Fruit fly (Drosophila melanogaster) whole organism, embryonic: Measurements from ENCODE around the gene CG9130.

Source experiments
- B-H2 ChIP-seq: fragments of 200-800 bp; sonication (Bioruptor generic); optimal IDR thresholded peaks from 2 replicates; lab custom pipeline; 2018; ENCODE audit warnings: missing biosample characterization, mild to moderate bottlenecking, missing genetic modification characterization
- Bdp1 ChIP-seq: fragments of 200-800 bp; sonication (Bioruptor generic); optimal IDR thresholded peaks from 3 replicates; lab custom pipeline; 2016; ENCODE audit warnings: missing biosample characterization, missing genetic modification characterization
- Blimp-1 ChIP-seq: fragments of 200-800 bp; sonication (Bioruptor generic); optimal IDR thresholded peaks from 3 replicates; lab custom pipeline; 2018; ENCODE audit warnings: missing biosample characterization, missing genetic modification characterization, mild to moderate bottlenecking, moderate library complexity, missing genetic modification reagents
- C15 ChIP-seq: fragments of 200-800 bp; sonication (Bioruptor generic); IDR thresholded peaks from 3 replicates; pipeline ENCODE4 v1.3.6; 2022; ENCODE audit warnings: missing biosample characterization, missing genetic modification characterization
- CG10979 ChIP-seq: fragments of 200-800 bp; sonication (Bioruptor generic); optimal IDR thresholded peaks from 2 replicates; lab custom pipeline; 2018; ENCODE audit warnings: missing biosample characterization, mild to moderate bottlenecking, missing genetic modification characterization, moderate library complexity
- CG12744 ChIP-seq: fragments of 200-800 bp; sonication (Bioruptor generic); optimal IDR thresholded peaks from 2 replicates; lab custom pipeline; 2016; ENCODE audit warnings: missing biosample characterization, missing genetic modification characterization
- CG15073 ChIP-seq: fragments of 200-800 bp; sonication (Bioruptor generic); optimal IDR thresholded peaks from 2 replicates; lab custom pipeline; 2016; ENCODE audit warnings: missing biosample characterization, missing genetic modification characterization
- CG15479 ChIP-seq: fragments of 200-800 bp; sonication (Bioruptor generic); optimal IDR thresholded peaks from 3 replicates; lab custom pipeline; 2019; ENCODE audit warnings: missing biosample characterization, mild to moderate bottlenecking, missing genetic modification characterization, moderate library complexity
- CG17361 ChIP-seq: fragments of 200-800 bp; sonication (Bioruptor generic); IDR thresholded peaks from 3 replicates; pipeline ENCODE4 v1.3.6; 2022; ENCODE audit warnings: missing biosample characterization, missing genetic modification characterization
- CG17385 ChIP-seq: fragments of 200-800 bp; sonication (Bioruptor generic); optimal IDR thresholded peaks from 3 replicates; lab custom pipeline; 2018; ENCODE audit warnings: missing biosample characterization, mild to moderate bottlenecking, missing genetic modification characterization
- CG17912 ChIP-seq: fragments of 200-800 bp; sonication (Bioruptor generic); optimal IDR thresholded peaks from 2 replicates; lab custom pipeline; 2018; ENCODE audit warnings: missing biosample characterization, mild to moderate bottlenecking, missing genetic modification characterization
- CG18619 ChIP-seq: fragments of 200-800 bp; sonication (Bioruptor generic); optimal IDR thresholded peaks from 3 replicates; lab custom pipeline; 2017; ENCODE audit warnings: missing biosample characterization, mild to moderate bottlenecking, missing genetic modification characterization
- CG31365 ChIP-seq: fragments of 200-800 bp; sonication (Bioruptor generic); optimal IDR thresholded peaks from 2 replicates; lab custom pipeline; 2018; ENCODE audit warnings: missing biosample characterization, mild to moderate bottlenecking, missing genetic modification characterization
- CG32767 ChIP-seq: fragments of 200-800 bp; sonication (Bioruptor generic); IDR thresholded peaks from 2 replicates; pipeline ENCODE4 v1.3.6; 2022; ENCODE audit warnings: missing biosample characterization, missing genetic modification characterization
- CG3995 ChIP-seq: fragments of 200-800 bp; sonication (Bioruptor generic); optimal IDR thresholded peaks from 3 replicates; lab custom pipeline; 2016; ENCODE audit warnings: missing biosample characterization, missing genetic modification characterization
- CG4424 ChIP-seq: fragments of 200-800 bp; sonication (Bioruptor generic); optimal IDR thresholded peaks from 3 replicates; lab custom pipeline; 2016; ENCODE audit warnings: missing biosample characterization, missing genetic modification characterization
- CG4730 ChIP-seq: fragments of 200-800 bp; sonication (Bioruptor generic); IDR thresholded peaks from 2 replicates; pipeline ENCODE4 v1.3.6; 2022; ENCODE audit warnings: missing biosample characterization, missing genetic modification characterization
- CG6813 ChIP-seq: fragments of 200-800 bp; sonication (Bioruptor generic); optimal IDR thresholded peaks from 2 replicates; lab custom pipeline; 2017; ENCODE audit warnings: missing biosample characterization, missing genetic modification characterization, mild to moderate bottlenecking, moderate library complexity, missing genetic modification reagents
- CG7271 ChIP-seq: fragments of 200-800 bp; sonication (Bioruptor generic); optimal IDR thresholded peaks from 2 replicates; lab custom pipeline; 2018; ENCODE audit warnings: missing biosample characterization, mild to moderate bottlenecking, missing genetic modification characterization, moderate library complexity
- CG7372 ChIP-seq: fragments of 200-800 bp; sonication (Bioruptor generic); IDR thresholded peaks from 2 replicates; pipeline ENCODE4 v1.3.6; 2022; ENCODE audit warnings: missing biosample characterization, missing genetic modification characterization
- CG8924 ChIP-seq: fragments of 200-800 bp; optimal IDR thresholded peaks from 3 replicates; lab custom pipeline; 2019; ENCODE audit warnings: missing biosample characterization, mild to moderate bottlenecking, missing genetic modification characterization, moderate library complexity
- CoRest ChIP-seq: fragments of 200-800 bp; sonication (Bioruptor generic); optimal IDR thresholded peaks from 3 replicates; lab custom pipeline; 2018; ENCODE audit warnings: missing biosample characterization, mild to moderate bottlenecking, missing genetic modification characterization, moderate library complexity
- Dek ChIP-seq: fragments of 200-800 bp; sonication (Bioruptor generic); optimal IDR thresholded peaks from 3 replicates; lab custom pipeline; 2019; ENCODE audit warnings: missing biosample characterization, mild to moderate bottlenecking, missing genetic modification characterization, moderate library complexity
- Dip3 ChIP-seq: fragments of 200-800 bp; sonication (Bioruptor generic); optimal IDR thresholded peaks from 3 replicates; lab custom pipeline; 2016; ENCODE audit warnings: missing biosample characterization, missing genetic modification characterization
- Gug ChIP-seq: fragments of 200-800 bp; sonication (Bioruptor generic); IDR thresholded peaks from 4 replicates; pipeline ENCODE4 v1.3.6; 2022; ENCODE audit warnings: missing biosample characterization, missing genetic modification characterization
- H15 ChIP-seq: fragments of 200-800 bp; sonication (Bioruptor generic); IDR thresholded peaks from 3 replicates; pipeline ENCODE4 v1.3.6; 2022; ENCODE audit warnings: missing biosample characterization, missing genetic modification characterization
- Kr ChIP-seq: fragments of 200-800 bp; sonication (Bioruptor generic); optimal IDR thresholded peaks from 2 replicates; lab custom pipeline; 2017; ENCODE audit warnings: missing biosample characterization, mild to moderate bottlenecking, missing genetic modification characterization
- MTF-1 ChIP-seq: fragments of 200-800 bp; sonication (Bioruptor generic); optimal IDR thresholded peaks from 2 replicates; lab custom pipeline; 2018; ENCODE audit warnings: missing biosample characterization, mild to moderate bottlenecking, missing genetic modification characterization, borderline replicate concordance
- NC2β ChIP-seq: fragments of 200-800 bp; sonication (Bioruptor generic); optimal IDR thresholded peaks from 2 replicates; lab custom pipeline; 2016; ENCODE audit warnings: missing biosample characterization, missing genetic modification characterization
- Rfx ChIP-seq: fragments of 200-800 bp; sonication (Bioruptor generic); IDR thresholded peaks from 2 replicates; pipeline ENCODE4 v1.3.6; 2022; ENCODE audit warnings: missing biosample characterization, missing genetic modification characterization
- Ssrp ChIP-seq: fragments of 200-800 bp; sonication (Bioruptor generic); optimal IDR thresholded peaks from 2 replicates; lab custom pipeline; 2018; ENCODE audit warnings: missing biosample characterization, mild to moderate bottlenecking, missing genetic modification characterization, moderate library complexity
- Taf1 ChIP-seq: fragments of 200-800 bp; sonication (Bioruptor generic); IDR thresholded peaks from 2 replicates; pipeline ENCODE4 v1.3.6; 2022; ENCODE audit warnings: missing biosample characterization, missing genetic modification characterization
- bowl ChIP-seq: fragments of 200-800 bp; sonication (Bioruptor generic); IDR thresholded peaks from 2 replicates; pipeline ENCODE4 v1.3.6; 2022; ENCODE audit warnings: missing biosample characterization, missing genetic modification characterization
- caup ChIP-seq: fragments of 200-800 bp; sonication (Bioruptor generic); optimal IDR thresholded peaks from 3 replicates; lab custom pipeline; 2017; ENCODE audit warnings: missing biosample characterization, mild to moderate bottlenecking, missing genetic modification characterization, moderate library complexity; ENCODE audit not compliant: severe bottlenecking
- ci ChIP-seq: fragments of 200-800 bp; sonication (Bioruptor generic); IDR thresholded peaks from 3 replicates; pipeline ENCODE4 v1.3.6; 2022; ENCODE audit warnings: missing biosample characterization, missing genetic modification characterization
- corto ChIP-seq: fragments of 200-800 bp; sonication (Bioruptor generic); optimal IDR thresholded peaks from 2 replicates; lab custom pipeline; 2016; ENCODE audit warnings: missing biosample characterization, mild to moderate bottlenecking, missing genetic modification characterization, moderate library complexity
- croc ChIP-seq: fragments of 200-800 bp; sonication (Bioruptor generic); conservative IDR thresholded peaks from 3 replicates; pipeline ENCODE4 v1.3.6; 2022; ENCODE audit warnings: missing biosample characterization, missing genetic modification characterization
- da ChIP-seq: fragments of 200-800 bp; sonication (Bioruptor generic); optimal IDR thresholded peaks from 2 replicates; lab custom pipeline; 2016; ENCODE audit warnings: missing biosample characterization, missing genetic modification characterization
- dpn ChIP-seq, 2 experiments: fragments of 200-800 bp; sonication (Bioruptor generic); optimal IDR thresholded peaks; 3 replicates each; lab custom pipeline; 2016; ENCODE audit warnings: missing biosample characterization in 2 of 2, missing genetic modification characterization in 2 of 2
- eyg ChIP-seq: fragments of 200-800 bp; sonication (Bioruptor generic); optimal IDR thresholded peaks from 3 replicates; lab custom pipeline; 2016; ENCODE audit warnings: missing biosample characterization, missing genetic modification characterization
- lilli ChIP-seq: fragments of 200-800 bp; sonication (Bioruptor generic); optimal IDR thresholded peaks from 3 replicates; lab custom pipeline; 2016; ENCODE audit warnings: missing biosample characterization, missing genetic modification characterization
- lola ChIP-seq, 3 experiments: fragments of >200 bp in 2 of 3; fragments of 200-800 bp in 1 of 3; sonication (Bioruptor generic) in 1 of 3; optimal IDR thresholded peaks; 2 replicates each; lab custom pipeline; 2017 to 2019; ENCODE audit warnings: missing biosample characterization in 3 of 3, missing genetic modification characterization in 3 of 3, mild to moderate bottlenecking in 1 of 3, moderate library complexity in 1 of 3
- nau ChIP-seq: fragments of 200-800 bp; sonication (Bioruptor generic); optimal IDR thresholded peaks from 3 replicates; lab custom pipeline; 2017; ENCODE audit warnings: missing biosample characterization, mild to moderate bottlenecking, missing genetic modification characterization, missing genetic modification reagents
- pnt ChIP-seq: fragments of 200-800 bp; sonication (Bioruptor generic); optimal IDR thresholded peaks from 3 replicates; lab custom pipeline; 2016; ENCODE audit warnings: missing biosample characterization, missing genetic modification characterization
- pzg ChIP-seq: fragments of 200-800 bp; sonication (Bioruptor generic); optimal IDR thresholded peaks from 3 replicates; lab custom pipeline; 2018; ENCODE audit warnings: missing biosample characterization, mild to moderate bottlenecking, missing genetic modification characterization, moderate library complexity
- sob ChIP-seq: fragments of 200-800 bp; sonication (Bioruptor generic); IDR thresholded peaks from 2 replicates; pipeline ENCODE4 v1.3.6; 2022; ENCODE audit warnings: missing biosample characterization, missing genetic modification characterization
- tap ChIP-seq: fragments of 200-800 bp; optimal IDR thresholded peaks from 3 replicates; lab custom pipeline; 2019; ENCODE audit warnings: missing biosample characterization, mild to moderate bottlenecking, missing genetic modification characterization, moderate library complexity
- wek ChIP-seq: fragments of 200-800 bp; sonication (Bioruptor generic); optimal IDR thresholded peaks from 3 replicates; lab custom pipeline; 2018; ENCODE audit warnings: missing biosample characterization, mild to moderate bottlenecking, missing genetic modification characterization, moderate library complexity

Gene CG9130

DNA sequence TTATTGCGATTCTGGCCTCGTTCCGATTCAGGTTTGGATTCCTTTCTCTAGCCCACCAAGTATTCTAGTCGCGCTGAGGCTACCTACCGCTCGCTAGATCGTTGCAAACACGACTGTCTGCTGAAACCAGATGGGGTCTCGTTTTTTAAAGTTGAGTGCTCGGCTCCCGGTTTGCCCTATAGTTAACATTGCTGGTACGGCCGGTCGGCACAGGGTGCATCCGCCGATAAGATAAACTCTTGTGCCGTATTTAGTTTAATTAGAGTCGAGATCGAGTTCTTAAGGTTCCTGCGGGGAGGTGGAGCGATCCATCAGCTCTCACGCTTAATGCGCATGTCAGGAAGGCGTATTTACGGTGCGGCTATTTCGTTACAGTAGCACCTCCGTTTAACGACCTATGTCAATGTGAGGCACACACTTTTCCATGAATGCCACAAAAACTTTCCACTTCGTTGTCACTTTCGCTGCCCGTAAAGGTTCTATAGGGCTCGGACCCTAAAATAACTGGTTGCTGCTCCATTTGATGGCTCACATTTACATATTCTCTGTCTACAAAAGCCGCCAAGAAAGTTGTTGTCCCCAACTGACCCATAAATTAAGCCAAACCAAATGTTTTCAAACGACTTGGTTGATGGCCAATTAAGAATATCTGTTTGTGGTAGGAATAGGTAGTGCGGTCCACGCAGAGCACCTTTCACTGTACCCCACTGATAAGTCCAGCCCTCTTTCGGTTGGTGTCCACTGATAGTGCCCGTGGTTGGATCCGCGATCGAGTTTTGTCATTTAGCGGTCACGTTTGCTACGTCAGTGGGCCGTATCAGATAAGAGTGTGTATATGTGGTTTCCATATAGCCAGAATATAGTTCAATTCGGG, 46.9 kb upstream of the CG9130 start, which contains the start of gene CG9119 (continued):
- TF ChIP-seq CG12744: peak; percentile 23
- TF ChIP-seq CoRest: peak; percentile 73
- no peak for TF ChIP-seq ci (GFP tag; lab: Robert Waterston, UW)
- TF ChIP-seq Ssrp: peak; percentile 59
- peak; percentile 61 to 67 for TF ChIP-seq dpn (GFP tag; optimal IDR thresholded peaks at IDR 0.05; lab: Kevin White, UChicago)
- peak; percentile 100 for TF ChIP-seq Blimp-1 (GFP tag; lab: Kevin White, UChicago)
- peak; percentile 7 for TF ChIP-seq wek (GFP tag; lab: Kevin White, UChicago)
- peak in 1 of 3 experiments; percentile 44 for TF ChIP-seq lola (GFP tag; optimal IDR thresholded peaks at IDR 0.05; lab: Kevin White, UChicago)
- peak; percentile 27 for TF ChIP-seq NC2β (GFP tag; lab: Kevin White, UChicago)
- TF ChIP-seq CG17385 (GFP tag; lab: Kevin White, UChicago): peak; percentile 60
- peak; percentile 32; the same call in 1 of the 2 replicates for TF ChIP-seq Taf1 (GFP tag; lab: Robert Waterston, UW)
- TF ChIP-seq CG17912 (GFP tag; lab: Kevin White, UChicago): no peak
- TF ChIP-seq CG17361 (GFP tag; lab: Robert Waterston, UW): peak; percentile 82
- TF ChIP-seq Bdp1 (GFP tag; lab: Kevin White, UChicago): peak; percentile 15
- TF ChIP-seq Kr (GFP tag; lab: Kevin White, UChicago): peak; percentile 25
- peak; percentile 2 for TF ChIP-seq eyg (GFP tag; lab: Kevin White, UChicago)
- TF ChIP-seq tap: peak; percentile 49
- 0 out of 2 replicates have a peak, but pooled peaks have one; percentile 36 for TF ChIP-seq CG4730
- peak; percentile 63 for TF ChIP-seq CG18619 (GFP tag; lab: Kevin White, UChicago)
- peak; percentile 64 for TF ChIP-seq pnt
- peak; percentile 23 for TF ChIP-seq da (GFP tag; lab: Kevin White, UChicago)
- 0 out of 3 replicates have a peak, but pooled peaks have one; percentile 12 for TF ChIP-seq H15
- no peak; the same call in 2 of the 3 replicates for TF ChIP-seq croc (GFP tag; lab: Robert Waterston, UW)
- TF ChIP-seq lilli (GFP tag; lab: Kevin White, UChicago): peak; percentile 72
- TF ChIP-seq sob (GFP tag; lab: Robert Waterston, UW): peak; percentile 38; the same call in 1 of the 2 replicates
- peak; percentile 80 for TF ChIP-seq Dip3 (GFP tag; lab: Kevin White, UChicago)
- no peak for TF ChIP-seq C15 (GFP tag; lab: Robert Waterston, UW)
- TF ChIP-seq MTF-1 (GFP tag; lab: Kevin White, UChicago): no peak
- TF ChIP-seq nau (GFP tag; lab: Kevin White, UChicago): peak; percentile 51
- no peak for TF ChIP-seq CG15073
- TF ChIP-seq CG8924: peak; percentile 68
- TF ChIP-seq Gug (GFP tag; lab: Robert Waterston, UW): peak; percentile 63
- peak; percentile 45; the same call in 1 of the 2 replicates for TF ChIP-seq CG32767 (GFP tag; lab: Robert Waterston, UW)
- peak; percentile 58 for TF ChIP-seq caup (GFP tag; lab: Kevin White, UChicago)
- TF ChIP-seq Rfx (GFP tag; lab: Robert Waterston, UW): peak; percentile 57; the same call in 1 of the 2 replicates
- TF ChIP-seq CG4424 (GFP tag; lab: Kevin White, UChicago): peak; percentile 38
- peak; percentile 9 for TF ChIP-seq CG31365 (tag; lab: Kevin White, UChicago)
- TF ChIP-seq Dek (tag; lab: Kevin White, UChicago): peak; percentile 65
- peak; percentile 50 for TF ChIP-seq CG10979
- TF ChIP-seq corto: no peak
- peak; percentile 40 for TF ChIP-seq CG3995 (GFP tag; lab: Kevin White, UChicago)
- no peak for TF ChIP-seq CG15479 (GFP tag; lab: Kevin White, UChicago)
- TF ChIP-seq CG7372 (GFP tag; lab: Robert Waterston, UW): 0 out of 2 replicates have a peak, but pooled peaks have one; percentile 26
- peak; percentile 19 for TF ChIP-seq B-H2
- no peak for TF ChIP-seq bowl (GFP tag; lab: Robert Waterston, UW)
- peak; percentile 60 for TF ChIP-seq CG6813 (GFP tag; lab: Kevin White, UChicago)
- TF ChIP-seq CG7271 (tag; lab: Kevin White, UChicago): no peak
- no peak for TF ChIP-seq pzg (GFP tag; lab: Kevin White, UChicago)
